Worm (Caenorhabditis elegans) whole organism, L4/young adult: ENCODE results near the gene E_BE45912.2.

ENCODE experiments used
- W03F9.2 ChIP-seq: fragments of 150-350 bp; optimal IDR thresholded peaks from 2 replicates; lab custom pipeline; 2014; ENCODE audit warnings: missing biosample characterization, missing genetic modification characterization
- dao-5 ChIP-seq: sonication (generic microtip); optimal IDR thresholded peaks from 2 replicates; lab custom pipeline; 2016; ENCODE audit warnings: missing genotype, missing genetic modification characterization, moderate library complexity, missing compliant biosample characterization

- TF ChIP-seq W03F9.2 (no peak), dao-5 (no peak)
Observed at ce11 chrIII:1058881-1059280, 28.0 kb upstream of the E_BE45912.2 start.
